Worm (Caenorhabditis elegans) whole organism, midembryonic: ENCODE measurements around the gene Y55F3C.9.

Experiments
- tab-1 ChIP-seq: fragments of 200-800 bp; sonication (Bioruptor generic); IDR thresholded peaks from 2 replicates; pipeline ENCODE4 v1.3.6; 2022; ENCODE audit warnings: missing genetic modification characterization, missing compliant biosample characterization
- ztf-23 ChIP-seq: fragments of 200-800 bp; sonication (Bioruptor generic); IDR thresholded peaks from 2 replicates; pipeline ENCODE4 v1.3.6; 2022; ENCODE audit warnings: missing genetic modification reagents, missing genetic modification characterization, missing compliant biosample characterization

DNA sequence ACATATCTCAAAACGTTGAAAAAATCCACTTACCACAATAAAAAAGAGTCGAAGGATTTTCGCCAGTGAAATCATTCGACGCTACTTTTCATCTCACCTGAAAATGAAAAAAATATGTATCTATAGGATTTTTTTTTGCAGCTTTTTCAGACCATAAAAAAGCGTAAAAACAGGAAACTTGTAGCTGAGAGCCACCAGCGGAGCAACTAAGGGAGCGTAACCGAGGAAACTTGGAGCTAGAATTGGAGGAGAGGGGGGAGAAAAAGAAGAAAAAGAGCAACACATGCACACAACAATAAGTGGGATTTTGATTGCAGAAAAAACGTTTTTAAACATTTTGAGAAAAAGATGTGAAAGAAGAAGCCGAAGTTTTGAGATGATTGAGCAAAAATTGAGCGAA is 20.4 kb downstream of the Y55F3C.9 start, which contains the start of gene cutl-26:
- TF ChIP-seq tab-1 (GFP tag; lab: Robert Waterston, UW) (no peak), ztf-23 (GFP tag; lab: Robert Waterston, UW) (no peak)
